Fruit fly (Drosophila melanogaster) S2 (cell line): ENCODE measurements around the gene Lztr1.

Source experiments
- CG8478 ChIP-seq: fragments of >200 bp; optimal IDR thresholded peaks from 2 replicates; lab custom pipeline; 2018
- CTCF ChIP-seq, 2 experiments: fragments of >200 bp; optimal IDR thresholded peaks; 2 replicates each; lab custom pipeline; 2018

DNA sequence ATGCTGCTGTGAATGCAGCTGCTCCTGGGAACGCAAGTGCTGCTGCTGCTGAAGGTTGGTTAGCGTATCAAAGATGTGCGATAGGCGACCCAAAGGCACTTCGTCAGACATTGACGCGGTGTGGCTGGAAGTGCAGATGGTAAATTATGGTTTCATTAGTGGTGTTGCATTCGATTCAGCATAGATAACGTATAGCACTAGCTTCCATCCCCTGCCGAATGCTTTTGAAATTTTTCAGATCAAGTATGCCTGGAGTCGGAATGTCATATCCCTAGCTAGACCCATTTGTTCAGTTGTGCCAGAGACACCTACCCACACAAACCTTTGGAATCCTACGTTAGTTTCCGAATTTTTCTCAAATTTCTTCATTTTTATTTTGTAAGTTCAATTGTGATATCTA is 33.2 kb downstream of the Lztr1 start, which contains the start of gene CG11663:
- TF ChIP-seq CG8478 (lab: Kevin White, UChicago): no peak
- TF ChIP-seq CTCF (optimal IDR thresholded peaks at IDR 0.05; lab: Kevin White, UChicago): no peak
